Worm (Caenorhabditis elegans) whole organism, late embryonic: ENCODE measurements around the gene ugt-53.

Experiments
- F13H6.1 ChIP-seq: sonication (generic microtip); optimal IDR thresholded peaks from 2 replicates; lab custom pipeline; 2016; ENCODE audit warnings: missing genetic modification characterization, missing compliant biosample characterization
- fkh-6 ChIP-seq: sonication (generic microtip); optimal IDR thresholded peaks from 2 replicates; lab custom pipeline; 2016; ENCODE audit warnings: missing genetic modification characterization, missing compliant biosample characterization
- hlh-13 ChIP-seq: fragments of 200-800 bp; sonication (Bioruptor generic); optimal IDR thresholded peaks from 2 replicates; lab custom pipeline; 2018; ENCODE audit warnings: mild to moderate bottlenecking, missing genetic modification characterization, missing compliant biosample characterization
- rnt-1 ChIP-seq: sonication (generic microtip); optimal IDR thresholded peaks from 2 replicates; lab custom pipeline; 2016; ENCODE audit warnings: missing genetic modification characterization, missing compliant biosample characterization
- tbx-2 ChIP-seq: sonication (generic microtip); optimal IDR thresholded peaks from 2 replicates; lab custom pipeline; 2016; ENCODE audit warnings: missing genetic modification characterization, missing compliant biosample characterization

ce11 chrV:2888681-2889080 is 39.5 kb downstream of the ugt-53 start, which contains the start of gene srw-4:
- TF ChIP-seq tbx-2 (tag; lab: Kevin White, UChicago) (no peak), hlh-13 (no peak), fkh-6 (no peak), F13H6.1 (no peak), rnt-1 (no peak)
